Worm (Caenorhabditis elegans) whole organism, young adult: ENCODE data around the gene F01G10.10.
A peak's percentile ranks its signal among the peaks of the same experiment; 100 is the strongest.

Source experiments
- B0019.2 ChIP-seq: fragments of 200-800 bp; sonication (Bioruptor generic); conservative IDR thresholded peaks from 2 replicates; pipeline ENCODE4 v1.3.6; 2022; ENCODE audit warnings: missing genetic modification reagents, missing genetic modification characterization, missing compliant biosample characterization
- B0336.3 ChIP-seq: fragments of 200-800 bp; sonication (Bioruptor generic); IDR thresholded peaks from 2 replicates; pipeline ENCODE4 v1.3.6; 2022; ENCODE audit warnings: missing genetic modification characterization, missing compliant biosample characterization
- C06A6.2 ChIP-seq: fragments of 200-800 bp; sonication (Bioruptor generic); conservative IDR thresholded peaks from 2 replicates; pipeline ENCODE4 v1.3.6; 2022; ENCODE audit warnings: missing genetic modification characterization, missing compliant biosample characterization
- D2030.7 ChIP-seq: fragments of 200-800 bp; sonication (Bioruptor generic); IDR thresholded peaks from 2 replicates; pipeline ENCODE4 v1.3.6; 2022; ENCODE audit warnings: missing genetic modification reagents, missing genetic modification characterization, missing compliant biosample characterization
- F33H1.4 ChIP-seq: fragments of 200-800 bp; sonication (Bioruptor generic); IDR thresholded peaks from 2 replicates; pipeline ENCODE4 v1.3.6; 2022; ENCODE audit warnings: missing genetic modification reagents, missing genetic modification characterization, missing compliant biosample characterization
- F37B4.10 ChIP-seq: fragments of 200-800 bp; sonication (Bioruptor generic); IDR thresholded peaks from 2 replicates; pipeline ENCODE4 v1.3.6; 2022; ENCODE audit warnings: missing genetic modification characterization, missing compliant biosample characterization
- F57C9.4 ChIP-seq: sonication (generic microtip); optimal IDR thresholded peaks from 2 replicates; lab custom pipeline; 2017; ENCODE audit warnings: mild to moderate bottlenecking, missing genetic modification characterization, missing compliant biosample characterization
- T07F8.4 ChIP-seq: sonication (generic microtip); optimal IDR thresholded peaks from 2 replicates; lab custom pipeline; 2016; ENCODE audit warnings: mild to moderate bottlenecking, missing genetic modification characterization, moderate library complexity, missing compliant biosample characterization
- T26A5.8 ChIP-seq: sonication (generic microtip); optimal IDR thresholded peaks from 2 replicates; lab custom pipeline; 2016; ENCODE audit warnings: missing genetic modification characterization, missing compliant biosample characterization
- Y53F4B.3 ChIP-seq: fragments of 200-800 bp; sonication (Bioruptor generic); IDR thresholded peaks from 2 replicates; pipeline ENCODE4 v1.3.6; 2022; ENCODE audit warnings: missing genetic modification reagents, missing genetic modification characterization, missing compliant biosample characterization
- Y67H2A.10 ChIP-seq: fragments of 200-800 bp; sonication (Bioruptor generic); conservative IDR thresholded peaks from 2 replicates; pipeline ENCODE4 v1.3.6; 2022; ENCODE audit warnings: missing genetic modification reagents, missing genetic modification characterization, missing compliant biosample characterization
- Y95B8A.8 ChIP-seq: fragments of 200-800 bp; sonication (Bioruptor generic); IDR thresholded peaks from 2 replicates; pipeline ENCODE4 v1.3.6; 2022; ENCODE audit warnings: missing genetic modification reagents, missing genetic modification characterization, missing compliant biosample characterization
- ama-1 ChIP-seq, 3 experiments: fragments of 150-350 bp in 1 of 3; sonication (generic microtip) in 2 of 3; optimal IDR thresholded peaks; 2 replicates each; lab custom pipeline; 2014 to 2018; ENCODE audit warnings: missing biosample characterization in 2 of 3, missing genetic modification characterization in 2 of 3, missing genetic modification reagents in 2 of 3
- aptf-3 ChIP-seq: fragments of 200-800 bp; sonication (Bioruptor generic); IDR thresholded peaks from 2 replicates; pipeline ENCODE4 v1.3.6; 2022; ENCODE audit warnings: missing genetic modification characterization, missing compliant biosample characterization
- atf-7 ChIP-seq: sonication (generic microtip); optimal IDR thresholded peaks from 2 replicates; lab custom pipeline; 2017; ENCODE audit warnings: mild to moderate bottlenecking, missing genetic modification characterization, missing compliant biosample characterization
- attf-5 ChIP-seq: fragments of 200-800 bp; sonication (Bioruptor generic); optimal IDR thresholded peaks from 2 replicates; lab custom pipeline; 2018; ENCODE audit warnings: mild to moderate bottlenecking, missing genetic modification characterization, missing compliant biosample characterization
- bed-1 ChIP-seq: fragments of 200-800 bp; sonication (Bioruptor generic); IDR thresholded peaks from 2 replicates; pipeline ENCODE4 v1.3.6; 2022; ENCODE audit warnings: missing genetic modification reagents, missing genetic modification characterization, missing compliant biosample characterization
- ceh-27 ChIP-seq: fragments of 200-800 bp; sonication (Bioruptor generic); optimal IDR thresholded peaks from 2 replicates; lab custom pipeline; 2018; ENCODE audit warnings: mild to moderate bottlenecking, missing genetic modification characterization, moderate library complexity, missing compliant biosample characterization
- ceh-58 ChIP-seq: fragments of 200-800 bp; sonication (Bioruptor generic); IDR thresholded peaks from 2 replicates; pipeline ENCODE4 v1.3.6; 2022; ENCODE audit warnings: missing genetic modification characterization, missing compliant biosample characterization
- dox-1 ChIP-seq: fragments of 200-800 bp; sonication (Bioruptor generic); IDR thresholded peaks from 2 replicates; pipeline ENCODE4 v1.3.6; 2022; ENCODE audit warnings: missing genetic modification reagents, missing genetic modification characterization, missing compliant biosample characterization
- egl-18 ChIP-seq: fragments of 200-800 bp; sonication (Bioruptor generic); IDR thresholded peaks from 2 replicates; pipeline ENCODE4 v1.3.6; 2022; ENCODE audit warnings: missing genetic modification reagents, missing genetic modification characterization, missing compliant biosample characterization
- egrh-3 ChIP-seq: fragments of 200-800 bp; sonication (Bioruptor generic); IDR thresholded peaks from 2 replicates; pipeline ENCODE4 v1.3.6; 2022; ENCODE audit warnings: missing genetic modification reagents, missing genetic modification characterization, missing compliant biosample characterization
- ets-4 ChIP-seq: fragments of 200-800 bp; sonication (Bioruptor generic); optimal IDR thresholded peaks from 2 replicates; lab custom pipeline; 2018; ENCODE audit warnings: mild to moderate bottlenecking, missing genetic modification characterization, missing compliant biosample characterization
- fkh-3 ChIP-seq: sonication (generic microtip); optimal IDR thresholded peaks from 2 replicates; lab custom pipeline; 2016; ENCODE audit warnings: mild to moderate bottlenecking, missing genetic modification characterization, missing compliant biosample characterization
- hrde-1 ChIP-seq: sonication (generic microtip); optimal IDR thresholded peaks from 2 replicates; lab custom pipeline; 2016; ENCODE audit warnings: missing genetic modification characterization, mild to moderate bottlenecking, missing compliant biosample characterization, moderate library complexity, missing genotype, missing genetic modification reagents, borderline replicate concordance
- lag-1 ChIP-seq: fragments of 200-800 bp; sonication (Bioruptor generic); IDR thresholded peaks from 2 replicates; pipeline ENCODE4 v1.3.6; 2022; ENCODE audit warnings: missing genetic modification reagents, missing genetic modification characterization, missing compliant biosample characterization
- lin-54 ChIP-seq: fragments of 200-800 bp; sonication (Bioruptor generic); optimal IDR thresholded peaks from 2 replicates; lab custom pipeline; 2018; ENCODE audit warnings: mild to moderate bottlenecking, missing genetic modification characterization, missing compliant biosample characterization
- madf-6 ChIP-seq: fragments of 200-800 bp; sonication (Bioruptor generic); IDR thresholded peaks from 2 replicates; pipeline ENCODE4 v1.3.6; 2022; ENCODE audit warnings: missing genetic modification reagents, missing genetic modification characterization, missing compliant biosample characterization
- madf-8 ChIP-seq: fragments of 200-800 bp; sonication (Bioruptor generic); conservative IDR thresholded peaks from 2 replicates; pipeline ENCODE4 v1.3.6; 2022; ENCODE audit warnings: missing genetic modification reagents, missing genetic modification characterization, missing compliant biosample characterization
- nfya-1 ChIP-seq: sonication (generic microtip); optimal IDR thresholded peaks from 2 replicates; lab custom pipeline; 2017; ENCODE audit warnings: antibody characterized with exemption, missing compliant biosample characterization, missing genetic modification characterization, borderline replicate concordance; ENCODE audit not compliant: insufficient read depth
- nfya-2 ChIP-seq: fragments of 200-800 bp; sonication (Bioruptor generic); IDR thresholded peaks from 2 replicates; pipeline ENCODE4 v1.3.6; 2022; ENCODE audit warnings: missing genetic modification reagents, missing genetic modification characterization, missing compliant biosample characterization
- nhr-179 ChIP-seq: sonication (generic microtip); optimal IDR thresholded peaks from 2 replicates; lab custom pipeline; 2016; ENCODE audit warnings: mild to moderate bottlenecking, missing genetic modification characterization, missing compliant biosample characterization
- nhr-80 ChIP-seq: sonication (generic microtip); optimal IDR thresholded peaks from 2 replicates; lab custom pipeline; 2016; ENCODE audit warnings: missing genetic modification characterization, missing compliant biosample characterization
- pbrm-1 ChIP-seq: fragments of 200-800 bp; sonication (Bioruptor generic); IDR thresholded peaks from 2 replicates; pipeline ENCODE4 v1.3.6; 2022; ENCODE audit warnings: missing genetic modification reagents, missing genetic modification characterization, missing compliant biosample characterization
- rpc-1 ChIP-seq, 2 experiments: fragments of 150-350 bp in 1 of 2; sonication (generic microtip) in 1 of 2; optimal IDR thresholded peaks; 2 replicates each; lab custom pipeline; 2014 to 2018; ENCODE audit warnings: missing biosample characterization in 1 of 2, missing genetic modification characterization in 1 of 2, missing genetic modification reagents in 1 of 2, missing genotype in 1 of 2
- tbx-9 ChIP-seq: sonication (generic microtip); optimal IDR thresholded peaks from 2 replicates; lab custom pipeline; 2016; ENCODE audit warnings: borderline replicate concordance, missing genetic modification characterization, inconsistent platforms, missing compliant biosample characterization
- zfh-2 ChIP-seq: fragments of 200-800 bp; sonication (Bioruptor generic); conservative IDR thresholded peaks from 2 replicates; pipeline ENCODE4 v1.3.6; 2022; ENCODE audit warnings: missing genetic modification reagents, missing genetic modification characterization, missing compliant biosample characterization
- ztf-22 ChIP-seq: fragments of 200-800 bp; sonication (Bioruptor generic); optimal IDR thresholded peaks from 2 replicates; lab custom pipeline; 2018; ENCODE audit warnings: mild to moderate bottlenecking, missing genetic modification characterization, moderate library complexity, missing compliant biosample characterization
- ztf-3 ChIP-seq: fragments of 200-800 bp; sonication (Bioruptor generic); optimal IDR thresholded peaks from 2 replicates; lab custom pipeline; 2018; ENCODE audit warnings: mild to moderate bottlenecking, missing genetic modification characterization, missing compliant biosample characterization

F01G10.10 gene

ce11 chrIV:10262882-10263281, 16.9 kb downstream of the F01G10.10 start:
- TF ChIP-seq egrh-3 (peak; percentile 83), dox-1 (0 out of 2 replicates have a peak, but pooled peaks have one; percentile 40), F33H1.4 (peak; percentile 63), Y95B8A.8 (GFP tag; lab: Robert Waterston, UW) (0 out of 2 replicates have a peak, but pooled peaks have one; percentile 59), madf-6 (GFP tag; lab: Robert Waterston, UW) (0 out of 2 replicates have a peak, but pooled peaks have one; percentile 33), pbrm-1 (GFP tag; lab: Robert Waterston, UW) (peak; percentile 52; the same call in 1 of the 2 replicates), lag-1 (0 out of 2 replicates have a peak, but pooled peaks have one; percentile 8), B0019.2 (GFP tag; lab: Robert Waterston, UW) (peak; percentile 4; the same call in 1 of the 2 replicates), egl-18 (GFP tag; lab: Robert Waterston, UW) (0 out of 2 replicates have a peak, but pooled peaks have one; percentile 15), D2030.7 (GFP tag; lab: Robert Waterston, UW) (0 out of 2 replicates have a peak, but pooled peaks have one; percentile 37), aptf-3 (GFP tag; lab: Robert Waterston, UW) (0 out of 2 replicates have a peak, but pooled peaks have one; percentile 36), F37B4.10 (GFP tag; lab: Robert Waterston, UW) (0 out of 2 replicates have a peak, but pooled peaks have one; percentile 85)

- peak; percentile 43 for TF ChIP-seq nhr-80 (tag; lab: Kevin White, UChicago)
- TF ChIP-seq ztf-3 (GFP tag; lab: Kevin White, UChicago), result no peak
- no peak for TF ChIP-seq fkh-3 (tag; lab: Kevin White, UChicago)
- TF ChIP-seq egrh-3, result no peak
Observed at ce11 chrIV:10269137-10269933, 23.4 kb downstream of the F01G10.10 start, which contains the start of the genes nspd-7 and Y43C5A.2. Gene nspd-7, minus strand, starts transcription at chrIV:10269187. Gene Y43C5A.2, plus strand, starts transcription at chrIV:10269883.

ce11 chrIV:10273360-10273759, 27.4 kb downstream of the F01G10.10 start:
- TF ChIP-seq egl-18 (GFP tag; lab: Robert Waterston, UW), result no peak
- TF ChIP-seq T07F8.4 (tag; lab: Kevin White, UChicago), result no peak
- TF ChIP-seq lin-54 (GFP tag; lab: Kevin White, UChicago), result no peak
- TF ChIP-seq ceh-27, result no peak
- TF ChIP-seq ztf-22 (GFP tag; lab: Kevin White, UChicago), result no peak
- no peak for TF ChIP-seq Y53F4B.3 (GFP tag; lab: Robert Waterston, UW)
- no peak for TF ChIP-seq nfya-2 (GFP tag; lab: Robert Waterston, UW)
- TF ChIP-seq madf-8 (GFP tag; lab: Robert Waterston, UW), result no peak
- TF ChIP-seq tbx-9 (tag; lab: Kevin White, UChicago), result no peak
- no peak for TF ChIP-seq ceh-58
- no peak for TF ChIP-seq C06A6.2
- TF ChIP-seq bed-1 (GFP tag; lab: Robert Waterston, UW), result no peak

- no peak for TF ChIP-seq F57C9.4 (tag; lab: Kevin White, UChicago)
Observed at ce11 chrIV:10273781-10274313, 27.9 kb downstream of the F01G10.10 start, which contains the start of gene Y43C5A.3. Gene Y43C5A.3, plus strand, starts transcription at chrIV:10274036.

- TF ChIP-seq T26A5.8 (tag; lab: Kevin White, UChicago) (no peak), hrde-1 (tag; lab: Kevin White, UChicago) (no peak), ama-1 (optimal IDR thresholded peaks at IDR 0.05; lab: Kevin White, UChicago) (no peak), ama-1 (GFP tag; optimal IDR thresholded peaks at IDR 0.05; lab: Kevin White, UChicago) (no peak), rpc-1 (optimal IDR thresholded peaks at IDR 0.05; lab: Kevin White, UChicago) (no peak), rpc-1 (tag; optimal IDR thresholded peaks at IDR 0.05; lab: Kevin White, UChicago) (no peak), Y67H2A.10 (GFP tag; lab: Robert Waterston, UW) (no peak), attf-5 (no peak), atf-7 (tag; lab: Kevin White, UChicago) (no peak), nhr-179 (no peak), ets-4 (GFP tag; lab: Kevin White, UChicago) (no peak), nfya-1 (tag; lab: Kevin White, UChicago) (no peak), lag-1 (no peak), ceh-58 (no peak), B0336.3 (GFP tag; lab: Robert Waterston, UW) (no peak), zfh-2 (GFP tag; lab: Robert Waterston, UW) (no peak)
Observed at ce11 chrIV:10275050-10275449, 29.1 kb downstream of the F01G10.10 start.
